Fruit fly (Drosophila melanogaster) Kc167 (cell line): ENCODE results near the gene tadr.

Experiments used
- Myc ChIP-seq: fragments of >200 bp; optimal IDR thresholded peaks from 2 replicates; lab custom pipeline; 2017; ENCODE audit warnings: missing external identifiers
- Sin3A ChIP-seq: fragments of >200 bp; optimal IDR thresholded peaks from 2 replicates; lab custom pipeline; 2018; ENCODE audit warnings: missing external identifiers
- h ChIP-seq: fragments of >200 bp; optimal IDR thresholded peaks from 3 replicates; lab custom pipeline; 2018; ENCODE audit warnings: missing external identifiers
- insv ChIP-seq: fragments of >200 bp; optimal IDR thresholded peaks from 3 replicates; lab custom pipeline; 2018; ENCODE audit warnings: missing external identifiers
- psq ChIP-seq: fragments of >200 bp; optimal IDR thresholded peaks from 2 replicates; lab custom pipeline; 2017; ENCODE audit warnings: missing external identifiers
- ttk ChIP-seq: sonication (Bioruptor generic); optimal IDR thresholded peaks from 2 replicates; lab custom pipeline; 2017; ENCODE audit warnings: missing external identifiers

DNA sequence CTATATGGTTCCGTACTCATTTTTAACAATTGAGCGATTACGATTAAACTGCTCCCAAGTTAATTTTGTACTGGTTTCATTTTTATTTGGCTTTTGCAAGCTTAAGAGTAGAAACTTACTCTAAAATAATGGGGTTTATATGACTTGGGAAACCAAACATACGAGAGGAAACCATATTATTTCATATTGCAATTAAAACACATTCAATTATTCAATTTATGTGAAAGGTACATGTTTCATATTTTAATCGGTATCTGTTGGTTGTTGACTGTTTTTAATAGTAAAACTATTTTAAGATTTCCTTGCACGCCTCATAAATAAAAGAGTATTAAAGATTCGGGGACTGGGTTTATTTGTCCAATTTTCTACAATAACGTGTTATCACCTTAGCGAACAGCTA, 9.1 kb downstream of the tadr start, which contains the start of gene CG33510:
- no peak for TF ChIP-seq h (lab: Kevin White, UChicago)
- TF ChIP-seq Myc (lab: Kevin White, UChicago): no peak
- no peak for TF ChIP-seq psq
- no peak for TF ChIP-seq ttk (lab: Kevin White, UChicago)
- no peak for TF ChIP-seq insv (lab: Kevin White, UChicago)
- no peak for TF ChIP-seq Sin3A
